Worm (Caenorhabditis elegans) whole organism, L4 larva: ENCODE data around the gene sas-5.

Experiments
- lsy-2 ChIP-seq, 2 experiments: fragments of 150-350 bp in 1 of 2; sonication (generic microtip) in 1 of 2; optimal IDR thresholded peaks; 2 replicates each; lab custom pipeline; 2014 to 2017; ENCODE audit warnings: missing biosample characterization in 2 of 2, missing genetic modification characterization in 2 of 2
- nhr-11 ChIP-seq: fragments of 150-350 bp; optimal IDR thresholded peaks from 2 replicates; lab custom pipeline; 2014; ENCODE audit warnings: missing biosample characterization, missing genetic modification characterization

DNA sequence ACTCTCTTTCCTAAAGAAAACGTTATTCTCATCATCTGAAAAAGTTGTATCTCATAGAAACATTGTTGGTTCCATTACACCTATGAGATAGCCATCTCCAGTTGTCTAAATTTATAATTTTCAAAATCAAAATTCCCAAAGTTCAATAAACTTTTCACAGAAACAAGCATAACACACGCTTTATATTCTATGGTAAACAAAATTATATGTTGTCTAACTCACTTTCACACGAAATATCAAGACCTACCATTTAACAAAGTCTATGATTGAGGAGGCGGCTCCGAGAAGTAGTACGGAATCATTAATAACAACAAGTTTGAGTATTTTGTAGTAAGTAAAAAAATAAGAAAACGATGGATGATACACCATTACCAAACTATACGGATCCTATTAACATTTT, 11.7 kb upstream of the sas-5 start, which contains the start of gene srx-84:
- TF ChIP-seq nhr-11 (tag; lab: Kevin White, UChicago) (no peak), lsy-2 (tag; optimal IDR thresholded peaks at IDR 0.05; lab: Kevin White, UChicago) (no peak)
